Worm (Caenorhabditis elegans): Measurements from ENCODE around the gene str-253.

ce11 chrV:2207527-2207926 is 46.9 kb downstream of the str-253 start:
- TF ChIP-seq snpc-4 (tag; optimal IDR thresholded peaks at IDR 0.05) (no peak), daf-12 (tag; optimal IDR thresholded peaks at IDR 0.05) (no peak), nhr-11 (tag; optimal IDR thresholded peaks at IDR 0.05) (no peak), nhr-76 (tag; optimal IDR thresholded peaks at IDR 0.05) (no peak), ztf-11 (tag; optimal IDR thresholded peaks at IDR 0.05) (no peak), jun-1 (tag; optimal IDR thresholded peaks at IDR 0.05) (no peak)
